Worm (Caenorhabditis elegans): ENCODE measurements around the gene iars-1.

iars-1 gene

ce11 chrIV:10373772-10374288, 5.4 kb downstream of the iars-1 start, which contains the start of gene mpz-5 (continued):
- peak; percentile 77 for TF ChIP-seq nhr-85 (tag)
- peak; percentile 39 for TF ChIP-seq C16A3.4 (tag; optimal IDR thresholded peaks at IDR 0.05)
- TF ChIP-seq dsc-1 (tag; optimal IDR thresholded peaks at IDR 0.05), result peak; percentile 77
- TF ChIP-seq lir-3 (tag; optimal IDR thresholded peaks at IDR 0.05; ENCODE audit: poor library complexity), result peak; percentile 23
- peak; percentile 12 for TF ChIP-seq mef-2 (tag; optimal IDR thresholded peaks at IDR 0.05)
- TF ChIP-seq lsy-2 (tag; optimal IDR thresholded peaks at IDR 0.05), result peak; percentile 82 to 83
- TF ChIP-seq unc-86 (tag; optimal IDR thresholded peaks at IDR 0.05), result peak; percentile 61
- TF ChIP-seq swsn-7 (tag; optimal IDR thresholded peaks at IDR 0.05), result peak; percentile 83
- peak; percentile 45 for TF ChIP-seq skn-1 (tag; optimal IDR thresholded peaks at IDR 0.05)
- TF ChIP-seq egl-13 (tag; optimal IDR thresholded peaks at IDR 0.05), result peak; percentile 43
- TF ChIP-seq mep-1 (tag; optimal IDR thresholded peaks at IDR 0.05), result peak; percentile 96
- TF ChIP-seq ceh-8 (GFP tag; optimal IDR thresholded peaks at IDR 0.05), result peak; percentile 7
- peak in 1 of 2 experiments; percentile 51 for TF ChIP-seq mdl-1 (tag; optimal IDR thresholded peaks at IDR 0.05)
- TF ChIP-seq lin-39 (tag; optimal IDR thresholded peaks at IDR 0.05), result peak; percentile 46
- peak; percentile 30 for TF ChIP-seq fkh-8 (tag; optimal IDR thresholded peaks at IDR 0.05)
- no peak for TF ChIP-seq ztf-4 (tag; optimal IDR thresholded peaks at IDR 0.05)
- peak; percentile 71 to 77 for TF ChIP-seq efl-1 (optimal IDR thresholded peaks at IDR 0.05)
- peak; percentile 72 to 97 for TF ChIP-seq efl-1 (GFP tag; optimal IDR thresholded peaks at IDR 0.05 in 1 of 2)
- no peak for TF ChIP-seq unc-130 (tag; optimal IDR thresholded peaks at IDR 0.05)
- TF ChIP-seq irx-1 (tag; optimal IDR thresholded peaks at IDR 0.05), result peak; percentile 71
- peak; percentile 34 for TF ChIP-seq fos-1 (tag; optimal IDR thresholded peaks at IDR 0.05)
- TF ChIP-seq snu-23 (GFP tag; optimal IDR thresholded peaks at IDR 0.05), result peak; percentile 85
- peak; percentile 73 for TF ChIP-seq nhr-19 (GFP tag; conservative IDR thresholded peaks at IDR 0.05)
- no peak for TF ChIP-seq tlp-1 (tag; optimal IDR thresholded peaks at IDR 0.05)
- peak; percentile 47 for TF ChIP-seq lin-15B (tag; optimal IDR thresholded peaks at IDR 0.05)
- TF ChIP-seq rnt-1 (tag; optimal IDR thresholded peaks at IDR 0.05), result peak; percentile 87
- peak; percentile 85 for TF ChIP-seq xbp-1 (tag; optimal IDR thresholded peaks at IDR 0.05)
- TF ChIP-seq nhr-20 (tag; optimal IDR thresholded peaks at IDR 0.05), result peak; percentile 79
- peak; percentile 43 for TF ChIP-seq F16B12.6 (tag; optimal IDR thresholded peaks at IDR 0.05)
- peak; percentile 66 for TF ChIP-seq blmp-1 (tag; optimal IDR thresholded peaks at IDR 0.05)
- peak; percentile 40 for TF ChIP-seq hpl-2 (GFP tag; optimal IDR thresholded peaks at IDR 0.05)
- TF ChIP-seq nhr-90 (tag; optimal IDR thresholded peaks at IDR 0.05; ENCODE audit: poor library complexity), result peak; percentile 75
- TF ChIP-seq ceh-82 (tag; optimal IDR thresholded peaks at IDR 0.05), result peak; percentile 67 to 82 (median 76)
- TF ChIP-seq nhr-237 (tag; optimal IDR thresholded peaks at IDR 0.05), result no peak
- peak; percentile 12 for TF ChIP-seq nhr-77 (tag; optimal IDR thresholded peaks at IDR 0.05)
- TF ChIP-seq sptf-1 (tag; optimal IDR thresholded peaks at IDR 0.05), result no peak

- TF ChIP-seq blmp-1 (tag; optimal IDR thresholded peaks at IDR 0.05) (peak; percentile 23), elt-2 (tag; optimal IDR thresholded peaks at IDR 0.05) (no peak)
Observed at ce11 chrIV:10374601-10375000, 6.2 kb downstream of the iars-1 start, which contains the start of gene mask-1. Gene mask-1, plus strand, starts transcription at chrIV:10374901.

- no peak for TF ChIP-seq lin-15B (tag; optimal IDR thresholded peaks at IDR 0.05)
- peak; percentile 51 for TF ChIP-seq pax-3 (tag; optimal IDR thresholded peaks at IDR 0.05)
- TF ChIP-seq fkh-10 (GFP tag; optimal IDR thresholded peaks at IDR 0.05), result peak; percentile 8
- peak; percentile 74 for TF ChIP-seq nhr-71 (tag; optimal IDR thresholded peaks at IDR 0.05)
- no peak for TF ChIP-seq lin-39 (tag; optimal IDR thresholded peaks at IDR 0.05)
- TF ChIP-seq rnt-1 (tag; optimal IDR thresholded peaks at IDR 0.05), result peak; percentile 68
- TF ChIP-seq efl-1 (optimal IDR thresholded peaks at IDR 0.05), result peak; percentile 32 to 36
- peak; percentile 41 to 94 for TF ChIP-seq efl-1 (GFP tag; optimal IDR thresholded peaks at IDR 0.05 in 1 of 2)
- no peak for TF ChIP-seq alr-1 (tag; optimal IDR thresholded peaks at IDR 0.05; ENCODE audit: borderline replicate concordance)
- TF ChIP-seq ztf-11 (tag; optimal IDR thresholded peaks at IDR 0.05), result peak in 1 of 2 experiments; percentile 40
- no peak for TF ChIP-seq hlh-4 (tag; optimal IDR thresholded peaks at IDR 0.05)
- TF ChIP-seq lir-3 (tag; optimal IDR thresholded peaks at IDR 0.05; ENCODE audit: poor library complexity), result no peak
- no peak for TF ChIP-seq jun-1 (tag; optimal IDR thresholded peaks at IDR 0.05)
- peak; percentile 77 for TF ChIP-seq nhr-85 (tag)
- TF ChIP-seq fkh-4 (tag; optimal IDR thresholded peaks at IDR 0.05; ENCODE audit: borderline replicate concordance), result no peak
- no peak for TF ChIP-seq ceh-63 (GFP tag; optimal IDR thresholded peaks at IDR 0.05)
- TF ChIP-seq egl-27 (tag; optimal IDR thresholded peaks at IDR 0.05), result no peak
- no peak for TF ChIP-seq ces-1 (GFP tag; optimal IDR thresholded peaks at IDR 0.05)
- TF ChIP-seq blmp-1 (tag; optimal IDR thresholded peaks at IDR 0.05), result peak; percentile 60
- no peak for TF ChIP-seq efl-3 (GFP tag; optimal IDR thresholded peaks at IDR 0.05)
- TF ChIP-seq nhr-28 (tag; optimal IDR thresholded peaks at IDR 0.05), result no peak
Observed at ce11 chrIV:10380626-10381025, 12.2 kb downstream of the iars-1 start.

All from whole organism, L1 larva.